Worm (Caenorhabditis elegans) whole organism, L2 larva: Measurements from ENCODE around the gene srxa-7.
A peak's percentile ranks its signal among the peaks of the same experiment; 100 is the strongest.

Experiments
- blmp-1 ChIP-seq: sonication (generic microtip); optimal IDR thresholded peaks from 2 replicates; lab custom pipeline; 2017; ENCODE audit warnings: missing genetic modification characterization, mild to moderate bottlenecking, missing compliant biosample characterization, antibody characterized with exemption, moderate library complexity; ENCODE audit not compliant: insufficient read depth
- egl-27 ChIP-seq: sonication (generic microtip); optimal IDR thresholded peaks from 3 replicates; lab custom pipeline; 2017; ENCODE audit warnings: missing biosample characterization, missing genetic modification reagents, missing genetic modification characterization
- elt-3 ChIP-seq: sonication (generic microtip); optimal IDR thresholded peaks from 2 replicates; lab custom pipeline; 2017; ENCODE audit warnings: missing biosample characterization, missing genetic modification characterization
- lin-39 ChIP-seq: fragments of 150-350 bp; optimal IDR thresholded peaks from 2 replicates; lab custom pipeline; 2014; ENCODE audit warnings: missing biosample characterization, missing genetic modification reagents, missing genetic modification characterization
- mdl-1 ChIP-seq, 2 experiments: fragments of 150-350 bp in 1 of 2; sonication (generic microtip) in 1 of 2; optimal IDR thresholded peaks; 2 replicates each; lab custom pipeline; 2017; ENCODE audit warnings: missing biosample characterization in 2 of 2, missing genetic modification characterization in 2 of 2
- nhr-23 ChIP-seq: fragments of 150-350 bp; optimal IDR thresholded peaks from 2 replicates; lab custom pipeline; 2014; ENCODE audit warnings: missing biosample characterization, missing genetic modification reagents, missing genetic modification characterization
- nhr-237 ChIP-seq: fragments of 150-350 bp; optimal IDR thresholded peaks from 2 replicates; lab custom pipeline; 2014; ENCODE audit warnings: missing biosample characterization, missing genetic modification characterization
- nhr-25 ChIP-seq: fragments of 150-350 bp; sonication (generic microtip); optimal IDR thresholded peaks from 3 replicates; lab custom pipeline; 2014; ENCODE audit warnings: missing biosample characterization, missing genetic modification characterization
- peb-1 ChIP-seq: fragments of 150-350 bp; optimal IDR thresholded peaks from 2 replicates; lab custom pipeline; 2014; ENCODE audit warnings: missing biosample characterization, missing genetic modification characterization
- snpc-4 ChIP-seq: fragments of 150-350 bp; optimal IDR thresholded peaks from 2 replicates; lab custom pipeline; 2014; ENCODE audit warnings: missing biosample characterization, missing genetic modification characterization
- unc-39 ChIP-seq: fragments of 150-350 bp; optimal IDR thresholded peaks from 2 replicates; lab custom pipeline; 2014; ENCODE audit warnings: missing biosample characterization, missing genetic modification characterization
- unc-62 ChIP-seq: fragments of 150-350 bp; optimal IDR thresholded peaks from 2 replicates; lab custom pipeline; 2014; ENCODE audit warnings: missing biosample characterization, missing genetic modification reagents, missing genetic modification characterization

- TF ChIP-seq nhr-237 (tag; lab: Kevin White, UChicago) (no peak), snpc-4 (no peak), egl-27 (tag; lab: Kevin White, UChicago) (no peak), peb-1 (tag; lab: Kevin White, UChicago) (no peak), nhr-25 (tag; lab: Kevin White, UChicago) (no peak), nhr-23 (tag; lab: Kevin White, UChicago) (no peak), unc-39 (tag; lab: Kevin White, UChicago) (no peak), blmp-1 (tag; lab: Kevin White, UChicago) (peak; percentile 86), unc-62 (no peak), elt-3 (tag; lab: Kevin White, UChicago) (no peak), mdl-1 (tag; optimal IDR thresholded peaks at IDR 0.05; lab: Kevin White, UChicago) (no peak), lin-39 (tag; lab: Kevin White, UChicago) (no peak)
Observed at ce11 chrV:16357253-16357652, 49.9 kb downstream of the srxa-7 start, which contains the start of gene pptr-1.
